Worm (Caenorhabditis elegans): ENCODE results near the gene ddr-2.

DNA sequence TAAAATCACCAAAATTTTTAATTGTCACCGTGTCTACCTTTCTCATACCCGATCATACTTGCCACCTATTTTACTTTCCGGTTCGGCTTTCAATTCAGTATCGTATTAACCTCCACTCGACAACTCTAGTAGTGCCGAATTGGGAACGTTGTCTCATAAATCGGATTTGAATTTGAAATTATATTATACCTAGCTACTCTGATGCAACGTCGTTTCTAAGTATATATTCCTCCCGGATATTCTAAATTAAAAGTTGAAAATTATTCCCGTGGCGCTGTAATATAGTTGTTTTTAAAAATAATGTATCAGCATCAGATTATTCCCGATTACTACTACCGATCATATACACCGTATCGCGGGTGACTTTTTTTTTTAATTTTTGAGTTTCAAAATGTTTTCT, 53.5 kb downstream of the ddr-2 start, which contains the start of gene ZK563.2:
- TF ChIP-seq nhr-48 (tag; optimal IDR thresholded peaks at IDR 0.05) (no peak), lin-15B (tag; optimal IDR thresholded peaks at IDR 0.05) (no peak), duxl-1 (tag; optimal IDR thresholded peaks at IDR 0.05; ENCODE audit: poor library complexity) (no peak), lin-13 (GFP tag; optimal IDR thresholded peaks at IDR 0.05) (no peak), ztf-7 (tag; optimal IDR thresholded peaks at IDR 0.05) (no peak), nhr-77 (tag; optimal IDR thresholded peaks at IDR 0.05) (no peak), ceh-62 (tag; optimal IDR thresholded peaks at IDR 0.05) (no peak)

All from whole organism, L4 larva.